Fruit fly (Drosophila melanogaster): ENCODE measurements around the gene CG31274.

Gene CG31274

DNA sequence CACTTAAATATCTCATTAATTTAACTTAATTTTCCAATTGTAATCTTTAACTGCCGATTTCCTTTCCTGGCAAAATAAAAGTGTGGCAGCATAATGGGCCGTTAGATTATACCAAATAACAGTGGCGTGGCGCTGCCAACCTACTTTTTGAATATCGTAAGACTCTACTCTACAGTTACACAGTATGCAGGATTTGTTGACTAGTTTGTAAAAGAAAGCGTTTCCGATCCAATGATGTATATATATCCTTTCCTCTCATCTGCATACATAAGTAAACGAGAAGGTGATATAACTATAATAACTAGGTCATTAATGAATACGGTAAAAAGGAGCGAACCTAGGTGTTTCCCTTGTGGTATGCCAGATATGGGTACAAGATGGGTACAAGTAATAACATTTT is 1.0 kb upstream of the CG31274 start, which contains the start of gene EMC2B (continued):
- no peak for TF ChIP-seq CG7357 (GFP tag; IDR thresholded peaks at IDR 0.05)
- no peak for TF ChIP-seq stc (GFP tag; IDR thresholded peaks at IDR 0.05)
- TF ChIP-seq slou (GFP tag; optimal IDR thresholded peaks at IDR 0.05): no peak
- TF ChIP-seq CoRest (tag; optimal IDR thresholded peaks at IDR 0.05): peak; percentile 55
- TF ChIP-seq CG11723 (GFP tag; optimal IDR thresholded peaks at IDR 0.05): no peak
- peak in 1 of 2 experiments; percentile 16 for TF ChIP-seq Hr51 (GFP tag; optimal IDR thresholded peaks at IDR 0.05)
- TF ChIP-seq ap (GFP tag; IDR thresholded peaks at IDR 0.05): no peak
- TF ChIP-seq CG10209 (GFP tag; optimal IDR thresholded peaks at IDR 0.05): no peak
- peak; percentile 5 for TF ChIP-seq CG15696 (tag; optimal IDR thresholded peaks at IDR 0.05)
- no peak for TF ChIP-seq HLH4C (GFP tag; IDR thresholded peaks at IDR 0.05; ENCODE audit: partially characterized antibody)
- no peak for TF ChIP-seq H15 (GFP tag; IDR thresholded peaks at IDR 0.05)
- no peak for TF ChIP-seq kay (GFP tag; optimal IDR thresholded peaks at IDR 0.05)
- TF ChIP-seq CG9797 (GFP tag; optimal IDR thresholded peaks at IDR 0.05): peak; percentile 53
- no peak for TF ChIP-seq tna (GFP tag; IDR thresholded peaks at IDR 0.05; ENCODE audit: partially characterized antibody)
- peak; percentile 16 for TF ChIP-seq Chrac-16 (GFP tag; optimal IDR thresholded peaks at IDR 0.05)
- TF ChIP-seq chif (GFP tag; optimal IDR thresholded peaks at IDR 0.05): peak; percentile 34 to 39
- TF ChIP-seq sens-2 (GFP tag; IDR thresholded peaks at IDR 0.05): no peak
- TF ChIP-seq trem (tag; optimal IDR thresholded peaks at IDR 0.05): peak; percentile 99
- no peak for TF ChIP-seq CG10565 (GFP tag; optimal IDR thresholded peaks at IDR 0.05)
- TF ChIP-seq CG4328 (GFP tag; optimal IDR thresholded peaks at IDR 0.05): no peak
- TF ChIP-seq tio (GFP tag; optimal IDR thresholded peaks at IDR 0.05): no peak
- peak; percentile 29 for TF ChIP-seq Fer3 (tag; optimal IDR thresholded peaks at IDR 0.05)
- TF ChIP-seq hth (optimal IDR thresholded peaks at IDR 0.05): no peak
- TF ChIP-seq org-1 (GFP tag; optimal IDR thresholded peaks at IDR 0.05): no peak
- no peak for TF ChIP-seq CG2875 (GFP tag; optimal IDR thresholded peaks at IDR 0.05)
- no peak for TF ChIP-seq seq (GFP tag; IDR thresholded peaks at IDR 0.05)
- peak; percentile 69 for TF ChIP-seq CG2120 (GFP tag; optimal IDR thresholded peaks at IDR 0.05)
- TF ChIP-seq nmo (GFP tag; optimal IDR thresholded peaks at IDR 0.05): peak; percentile 41
- TF ChIP-seq salm (tag; optimal IDR thresholded peaks at IDR 0.05): no peak
- TF ChIP-seq Abd-B (GFP tag; optimal IDR thresholded peaks at IDR 0.05): peak; percentile 62
- TF ChIP-seq B-H2 (GFP tag; optimal IDR thresholded peaks at IDR 0.05): peak; percentile 44
- no peak for TF ChIP-seq jigr1 (GFP tag; IDR thresholded peaks at IDR 0.05)
- no peak for TF ChIP-seq pita (GFP tag; optimal IDR thresholded peaks at IDR 0.05)
- no peak for TF ChIP-seq sisA (GFP tag; IDR thresholded peaks at IDR 0.05)
- peak; percentile 36 for TF ChIP-seq NfI (GFP tag; optimal IDR thresholded peaks at IDR 0.05)
- TF ChIP-seq crc (GFP tag; optimal IDR thresholded peaks at IDR 0.05): no peak
- no peak for TF ChIP-seq CG17328 (GFP tag; IDR thresholded peaks at IDR 0.05)
- peak; percentile 14 for TF ChIP-seq CG13123 (GFP tag; optimal IDR thresholded peaks at IDR 0.05)
- peak; percentile 32 for TF ChIP-seq CG9437 (GFP tag; optimal IDR thresholded peaks at IDR 0.05)
- TF ChIP-seq dpn (GFP tag; optimal IDR thresholded peaks at IDR 0.05): peak; percentile 46 to 62
- peak; percentile 29 for TF ChIP-seq dmrt11E (tag; optimal IDR thresholded peaks at IDR 0.05)
- TF ChIP-seq lov (optimal IDR thresholded peaks at IDR 0.05): no peak
- TF ChIP-seq lov (GFP tag; IDR thresholded peaks at IDR 0.05): no peak
- TF ChIP-seq Hr3 (GFP tag; optimal IDR thresholded peaks at IDR 0.05): peak; percentile 39
- TF ChIP-seq Gug (GFP tag; IDR thresholded peaks at IDR 0.05): peak; percentile 43; the same call in 2 of the 4 replicates
- peak; percentile 32 for TF ChIP-seq YL-1 (GFP tag; optimal IDR thresholded peaks at IDR 0.05)
- peak; percentile 39 for TF ChIP-seq HLH54F (GFP tag; optimal IDR thresholded peaks at IDR 0.05)
- TF ChIP-seq Hmr (GFP tag; optimal IDR thresholded peaks at IDR 0.05): peak; percentile 49
- peak; percentile 77 for TF ChIP-seq Ets97D (GFP tag; optimal IDR thresholded peaks at IDR 0.05)
- TF ChIP-seq CG3726 (GFP tag; IDR thresholded peaks at IDR 0.05): no peak
- TF ChIP-seq CG1792 (GFP tag; optimal IDR thresholded peaks at IDR 0.05): peak; percentile 10
- no peak for TF ChIP-seq CG12071 (GFP tag; optimal IDR thresholded peaks at IDR 0.05)
